Worm (Caenorhabditis elegans): Measurements from ENCODE around the gene ZC8.6.
A peak's percentile ranks its signal among the peaks of the same experiment; 100 is the strongest.

The ZC8.6 gene

ce11 chrX:4965592-4965991, 31.8 kb downstream of the ZC8.6 start:
- TF ChIP-seq mdl-1 (tag; optimal IDR thresholded peaks at IDR 0.05) (no peak), dmd-4 (tag; optimal IDR thresholded peaks at IDR 0.05) (no peak), nhr-6 (tag; optimal IDR thresholded peaks at IDR 0.05) (no peak), lsy-2 (tag; optimal IDR thresholded peaks at IDR 0.05) (no peak), mab-5 (tag; optimal IDR thresholded peaks at IDR 0.05) (peak; percentile 2), blmp-1 (tag; optimal IDR thresholded peaks at IDR 0.05; ENCODE audit: insufficient read depth) (no peak), lin-39 (tag; optimal IDR thresholded peaks at IDR 0.05) (no peak), peb-1 (tag; optimal IDR thresholded peaks at IDR 0.05) (no peak), C34F6.9 (tag; optimal IDR thresholded peaks at IDR 0.05) (no peak), unc-55 (GFP tag; optimal IDR thresholded peaks at IDR 0.05) (peak; percentile 51), aly-2 (tag; optimal IDR thresholded peaks at IDR 0.05) (no peak), nhr-11 (tag; optimal IDR thresholded peaks at IDR 0.05) (no peak), gmeb-1 (tag; optimal IDR thresholded peaks at IDR 0.05) (no peak), sma-9 (GFP tag; optimal IDR thresholded peaks at IDR 0.05) (no peak), sma-9 (tag; optimal IDR thresholded peaks at IDR 0.05) (no peak), snpc-4 (tag; optimal IDR thresholded peaks at IDR 0.05) (no peak), ceh-16 (tag; optimal IDR thresholded peaks at IDR 0.05) (no peak), fos-1 (tag; optimal IDR thresholded peaks at IDR 0.05) (no peak), lin-11 (tag; optimal IDR thresholded peaks at IDR 0.05) (no peak)

ce11 chrX:4961681-4962656, 35.4 kb downstream of the ZC8.6 start:
- TF ChIP-seq nhr-77 (tag; optimal IDR thresholded peaks at IDR 0.05): no peak
- TF ChIP-seq sma-9 (GFP tag; optimal IDR thresholded peaks at IDR 0.05): peak; percentile 55
- no peak for TF ChIP-seq sma-9 (tag; optimal IDR thresholded peaks at IDR 0.05)
- peak; percentile 55 for TF ChIP-seq lin-13 (GFP tag; optimal IDR thresholded peaks at IDR 0.05)
- peak; percentile 25 for TF ChIP-seq nhr-21 (tag; optimal IDR thresholded peaks at IDR 0.05)
- peak; percentile 28 to 41 for TF ChIP-seq mdl-1 (tag; optimal IDR thresholded peaks at IDR 0.05)
- TF ChIP-seq alr-1 (tag; optimal IDR thresholded peaks at IDR 0.05): no peak
- no peak for TF ChIP-seq nhr-23 (tag; optimal IDR thresholded peaks at IDR 0.05)
- TF ChIP-seq ztf-11 (tag; optimal IDR thresholded peaks at IDR 0.05): peak; percentile 10
- TF ChIP-seq aly-2 (tag; optimal IDR thresholded peaks at IDR 0.05): no peak
- peak; percentile 57 for TF ChIP-seq lin-11 (tag; optimal IDR thresholded peaks at IDR 0.05)
- no peak for TF ChIP-seq ZK546.5 (tag; optimal IDR thresholded peaks at IDR 0.05)
- TF ChIP-seq nhr-129 (tag; optimal IDR thresholded peaks at IDR 0.05): peak; percentile 81
- no peak for TF ChIP-seq fos-1 (tag; optimal IDR thresholded peaks at IDR 0.05)
- peak; percentile 70 for TF ChIP-seq ceh-16 (tag; optimal IDR thresholded peaks at IDR 0.05)
- TF ChIP-seq nhr-12 (tag; optimal IDR thresholded peaks at IDR 0.05): no peak
- TF ChIP-seq ceh-82 (tag; optimal IDR thresholded peaks at IDR 0.05): no peak
- no peak for TF ChIP-seq lin-39 (tag; optimal IDR thresholded peaks at IDR 0.05)
- peak; percentile 37 for TF ChIP-seq nhr-25 (tag; optimal IDR thresholded peaks at IDR 0.05)
- no peak for TF ChIP-seq nhr-237 (tag; optimal IDR thresholded peaks at IDR 0.05)
- no peak for TF ChIP-seq elt-3 (tag; optimal IDR thresholded peaks at IDR 0.05)
- peak; percentile 51 for TF ChIP-seq ztf-4 (tag; optimal IDR thresholded peaks at IDR 0.05)
- TF ChIP-seq F13H6.1 (tag; optimal IDR thresholded peaks at IDR 0.05): peak; percentile 87
- TF ChIP-seq mab-5 (tag; optimal IDR thresholded peaks at IDR 0.05): peak; percentile 13
- peak; percentile 63 for TF ChIP-seq unc-55 (GFP tag; optimal IDR thresholded peaks at IDR 0.05)
- no peak for TF ChIP-seq ztf-1 (GFP tag; conservative IDR thresholded peaks at IDR 0.05)
- no peak for TF ChIP-seq sma-3 (GFP tag; optimal IDR thresholded peaks at IDR 0.05)
- TF ChIP-seq elt-1 (tag; optimal IDR thresholded peaks at IDR 0.05): no peak
- TF ChIP-seq nhr-11 (tag; optimal IDR thresholded peaks at IDR 0.05): no peak
- peak; percentile 19 for TF ChIP-seq snpc-4 (tag; optimal IDR thresholded peaks at IDR 0.05)
- peak; percentile 78 for TF ChIP-seq zag-1 (tag; optimal IDR thresholded peaks at IDR 0.05)
- peak; percentile 69 for TF ChIP-seq sem-4 (tag; optimal IDR thresholded peaks at IDR 0.05)
- no peak for TF ChIP-seq ama-1 (optimal IDR thresholded peaks at IDR 0.05)
- TF ChIP-seq C34F6.9 (tag; optimal IDR thresholded peaks at IDR 0.05): peak; percentile 71
- no peak for TF ChIP-seq unc-39 (tag; optimal IDR thresholded peaks at IDR 0.05)
- TF ChIP-seq blmp-1 (tag; optimal IDR thresholded peaks at IDR 0.05; ENCODE audit: insufficient read depth): peak; percentile 16
- no peak for TF ChIP-seq skn-1 (tag; optimal IDR thresholded peaks at IDR 0.05)
- no peak for TF ChIP-seq nhr-6 (tag; optimal IDR thresholded peaks at IDR 0.05)
- TF ChIP-seq Y55F3AM.14 (GFP tag; optimal IDR thresholded peaks at IDR 0.05): peak; percentile 8
- TF ChIP-seq dmd-4 (tag; optimal IDR thresholded peaks at IDR 0.05): no peak
- TF ChIP-seq nhr-10 (tag; optimal IDR thresholded peaks at IDR 0.05): peak; percentile 26
- peak; percentile 50 for TF ChIP-seq egl-27 (tag; optimal IDR thresholded peaks at IDR 0.05)
- TF ChIP-seq peb-1 (tag; optimal IDR thresholded peaks at IDR 0.05): peak; percentile 10
- TF ChIP-seq gmeb-1 (tag; optimal IDR thresholded peaks at IDR 0.05): no peak
- peak; percentile 58 for TF ChIP-seq crh-2 (tag; optimal IDR thresholded peaks at IDR 0.05)
- no peak for TF ChIP-seq mbf-1 (tag; optimal IDR thresholded peaks at IDR 0.05)
- no peak for TF ChIP-seq unc-62 (GFP tag; optimal IDR thresholded peaks at IDR 0.05)
- peak in 1 of 2 experiments; percentile 55 for TF ChIP-seq lsy-2 (tag; optimal IDR thresholded peaks at IDR 0.05)

All from whole organism, L2 larva.